Fruit fly (Drosophila melanogaster) whole organism, embryonic: ENCODE data around the gene nmdyn-D6.

ENCODE experiments used
- Atf-2 ChIP-seq: fragments of 200-800 bp; sonication (Bioruptor generic); optimal IDR thresholded peaks from 2 replicates; lab custom pipeline; 2016; ENCODE audit warnings: missing biosample characterization, missing genetic modification characterization
- BEAF-32 ChIP-seq: fragments of 200-800 bp; sonication (Bioruptor generic); optimal IDR thresholded peaks from 3 replicates; lab custom pipeline; 2017; ENCODE audit warnings: missing biosample characterization, missing genetic modification characterization, mild to moderate bottlenecking, moderate library complexity, missing genetic modification reagents
- Bdp1 ChIP-seq: fragments of 200-800 bp; sonication (Bioruptor generic); optimal IDR thresholded peaks from 3 replicates; lab custom pipeline; 2016; ENCODE audit warnings: missing biosample characterization, missing genetic modification characterization
- CG10979 ChIP-seq: fragments of 200-800 bp; sonication (Bioruptor generic); optimal IDR thresholded peaks from 2 replicates; lab custom pipeline; 2018; ENCODE audit warnings: missing biosample characterization, mild to moderate bottlenecking, missing genetic modification characterization, moderate library complexity
- CG11093 ChIP-seq: fragments of 200-800 bp; sonication (Bioruptor generic); IDR thresholded peaks from 3 replicates; pipeline ENCODE4 v1.3.6; 2022; ENCODE audit warnings: missing biosample characterization, missing genetic modification characterization
- CG11504 ChIP-seq: fragments of 200-800 bp; sonication (Bioruptor generic); optimal IDR thresholded peaks from 3 replicates; lab custom pipeline; 2019; ENCODE audit warnings: missing biosample characterization, mild to moderate bottlenecking, missing genetic modification characterization, moderate library complexity
- CG11696 ChIP-seq: fragments of 200-800 bp; sonication (Bioruptor generic); IDR thresholded peaks from 2 replicates; pipeline ENCODE4 v1.3.6; 2022; ENCODE audit warnings: missing biosample characterization, missing genetic modification characterization
- CG12071 ChIP-seq: fragments of 200-800 bp; sonication (Bioruptor generic); optimal IDR thresholded peaks from 3 replicates; lab custom pipeline; 2018; ENCODE audit warnings: missing biosample characterization, mild to moderate bottlenecking, missing genetic modification characterization
- CG1233 ChIP-seq: fragments of 200-800 bp; sonication (Bioruptor generic); optimal IDR thresholded peaks from 4 replicates; lab custom pipeline; 2018; ENCODE audit warnings: missing biosample characterization, mild to moderate bottlenecking, missing genetic modification characterization
- CG12769 ChIP-seq: fragments of 200-800 bp; sonication (Bioruptor generic); optimal IDR thresholded peaks from 2 replicates; lab custom pipeline; 2019; ENCODE audit warnings: missing biosample characterization, mild to moderate bottlenecking, missing genetic modification characterization, moderate library complexity
- CG13775 ChIP-seq: fragments of 200-800 bp; sonication (Bioruptor generic); optimal IDR thresholded peaks from 3 replicates; lab custom pipeline; 2017; ENCODE audit warnings: missing biosample characterization, mild to moderate bottlenecking, missing genetic modification characterization
- CG14014 ChIP-seq: fragments of 200-800 bp; sonication (Bioruptor generic); IDR thresholded peaks from 2 replicates; pipeline ENCODE4 v1.3.6; 2022; ENCODE audit warnings: missing biosample characterization, missing genetic modification characterization
- CG17361 ChIP-seq: fragments of 200-800 bp; sonication (Bioruptor generic); IDR thresholded peaks from 3 replicates; pipeline ENCODE4 v1.3.6; 2022; ENCODE audit warnings: missing biosample characterization, missing genetic modification characterization
- CG17802 ChIP-seq: fragments of 200-800 bp; sonication (Bioruptor generic); optimal IDR thresholded peaks from 2 replicates; lab custom pipeline; 2018; ENCODE audit warnings: missing biosample characterization, mild to moderate bottlenecking, missing genetic modification characterization, moderate library complexity
- CG18011 ChIP-seq: fragments of 200-800 bp; sonication (Bioruptor generic); optimal IDR thresholded peaks from 2 replicates; lab custom pipeline; 2017; ENCODE audit warnings: missing biosample characterization, missing genetic modification characterization, mild to moderate bottlenecking, moderate library complexity, missing genotype
- CG18599 ChIP-seq: fragments of 200-800 bp; sonication (Bioruptor generic); optimal IDR thresholded peaks from 3 replicates; lab custom pipeline; 2017; ENCODE audit warnings: missing biosample characterization, missing genetic modification characterization, mild to moderate bottlenecking, moderate library complexity, missing genetic modification reagents
- CG18764 ChIP-seq: fragments of 200-800 bp; sonication (Bioruptor generic); optimal IDR thresholded peaks from 3 replicates; lab custom pipeline; 2016; ENCODE audit warnings: missing biosample characterization, missing genetic modification characterization
- CG2120 ChIP-seq: fragments of 200-800 bp; sonication (Bioruptor generic); optimal IDR thresholded peaks from 3 replicates; lab custom pipeline; 2016; ENCODE audit warnings: missing biosample characterization, missing genetic modification characterization
- CG2678 ChIP-seq: fragments of 200-800 bp; sonication (Bioruptor generic); optimal IDR thresholded peaks from 3 replicates; lab custom pipeline; 2019; ENCODE audit warnings: missing biosample characterization, mild to moderate bottlenecking, missing genetic modification characterization, moderate library complexity
- CG2889 ChIP-seq: fragments of 200-800 bp; sonication (Bioruptor generic); IDR thresholded peaks from 3 replicates; pipeline ENCODE4 v1.3.6; 2022; ENCODE audit warnings: missing biosample characterization, missing genetic modification characterization
- CG31441 ChIP-seq: fragments of 200-800 bp; sonication (Bioruptor generic); IDR thresholded peaks from 2 replicates; pipeline ENCODE4 v1.3.6; 2022; ENCODE audit warnings: missing biosample characterization, missing genetic modification characterization
- CG4854 ChIP-seq: fragments of 200-800 bp; sonication (Bioruptor generic); optimal IDR thresholded peaks from 2 replicates; lab custom pipeline; 2016; ENCODE audit warnings: missing biosample characterization, missing genetic modification characterization, inconsistent platforms
- CG8290 ChIP-seq, 3 experiments: fragments of 200-800 bp; sonication (Bioruptor generic); optimal IDR thresholded peaks; 2 replicates each; lab custom pipeline; 2016 to 2019; ENCODE audit warnings: missing biosample characterization in 3 of 3, missing genetic modification characterization in 3 of 3, mild to moderate bottlenecking in 2 of 3, moderate library complexity in 1 of 3
- CG8359 ChIP-seq: fragments of 200-800 bp; sonication (Bioruptor generic); optimal IDR thresholded peaks from 2 replicates; lab custom pipeline; 2017; ENCODE audit warnings: missing biosample characterization, mild to moderate bottlenecking, missing genetic modification characterization, borderline replicate concordance
- CG8924 ChIP-seq: fragments of 200-800 bp; optimal IDR thresholded peaks from 3 replicates; lab custom pipeline; 2019; ENCODE audit warnings: missing biosample characterization, mild to moderate bottlenecking, missing genetic modification characterization, moderate library complexity
- CG9797 ChIP-seq: fragments of 200-800 bp; sonication (Bioruptor generic); optimal IDR thresholded peaks from 3 replicates; lab custom pipeline; 2018; ENCODE audit warnings: missing biosample characterization, mild to moderate bottlenecking, missing genetic modification characterization
- Dek ChIP-seq: fragments of 200-800 bp; sonication (Bioruptor generic); optimal IDR thresholded peaks from 3 replicates; lab custom pipeline; 2019; ENCODE audit warnings: missing biosample characterization, mild to moderate bottlenecking, missing genetic modification characterization, moderate library complexity
- Doc3 ChIP-seq: fragments of 200-800 bp; sonication (Bioruptor generic); IDR thresholded peaks from 3 replicates; pipeline ENCODE4 v1.3.6; 2022; ENCODE audit warnings: missing biosample characterization, missing genetic modification characterization; ENCODE audit not compliant: partially characterized antibody
- Drgx ChIP-seq: fragments of 200-800 bp; sonication (Bioruptor generic); IDR thresholded peaks from 2 replicates; pipeline ENCODE4 v1.3.6; 2022; ENCODE audit warnings: missing biosample characterization, missing genetic modification characterization
- Ets97D ChIP-seq: fragments of 200-800 bp; sonication (Bioruptor generic); optimal IDR thresholded peaks from 3 replicates; lab custom pipeline; 2016; ENCODE audit warnings: missing biosample characterization, missing genetic modification characterization
- Fer1 ChIP-seq: fragments of 200-800 bp; sonication (Bioruptor generic); optimal IDR thresholded peaks from 2 replicates; lab custom pipeline; 2017; ENCODE audit warnings: missing biosample characterization, mild to moderate bottlenecking, missing genetic modification characterization
- Gug ChIP-seq: fragments of 200-800 bp; sonication (Bioruptor generic); IDR thresholded peaks from 4 replicates; pipeline ENCODE4 v1.3.6; 2022; ENCODE audit warnings: missing biosample characterization, missing genetic modification characterization
- NC2β ChIP-seq: fragments of 200-800 bp; sonication (Bioruptor generic); optimal IDR thresholded peaks from 2 replicates; lab custom pipeline; 2016; ENCODE audit warnings: missing biosample characterization, missing genetic modification characterization
- Rfx ChIP-seq: fragments of 200-800 bp; sonication (Bioruptor generic); IDR thresholded peaks from 2 replicates; pipeline ENCODE4 v1.3.6; 2022; ENCODE audit warnings: missing biosample characterization, missing genetic modification characterization
- chm ChIP-seq: fragments of 200-800 bp; sonication (Bioruptor generic); IDR thresholded peaks from 2 replicates; pipeline ENCODE4 v1.3.6; 2022; ENCODE audit warnings: missing biosample characterization, missing genetic modification characterization
- dmrt11E ChIP-seq: fragments of 200-800 bp; sonication (Bioruptor generic); optimal IDR thresholded peaks from 3 replicates; lab custom pipeline; 2018; ENCODE audit warnings: missing biosample characterization, mild to moderate bottlenecking, missing genetic modification characterization, moderate library complexity
- gem ChIP-seq: fragments of 200-800 bp; sonication (Bioruptor generic); optimal IDR thresholded peaks from 2 replicates; lab custom pipeline; 2019; ENCODE audit warnings: missing biosample characterization, mild to moderate bottlenecking, missing genetic modification characterization, moderate library complexity
- gsb ChIP-seq: fragments of 200-800 bp; sonication (Bioruptor generic); IDR thresholded peaks from 2 replicates; pipeline ENCODE4 v1.3.6; 2022; ENCODE audit warnings: missing biosample characterization, missing genetic modification characterization
- hb ChIP-seq: fragments of 200-800 bp; sonication (Bioruptor generic); IDR thresholded peaks from 3 replicates; pipeline ENCODE4 v1.3.6; 2022; ENCODE audit warnings: missing biosample characterization, missing genetic modification characterization; ENCODE audit not compliant: partially characterized antibody
- ind ChIP-seq: fragments of 200-800 bp; sonication (Bioruptor generic); optimal IDR thresholded peaks from 3 replicates; lab custom pipeline; 2016; ENCODE audit warnings: missing biosample characterization, missing genetic modification characterization
- lmd ChIP-seq: fragments of 200-800 bp; sonication (Bioruptor generic); IDR thresholded peaks from 2 replicates; pipeline ENCODE4 v1.3.6; 2022; ENCODE audit warnings: missing biosample characterization, missing genetic modification characterization
- oc ChIP-seq: fragments of 200-800 bp; sonication (Bioruptor generic); optimal IDR thresholded peaks from 2 replicates; lab custom pipeline; 2018; ENCODE audit warnings: missing biosample characterization, mild to moderate bottlenecking, missing genetic modification characterization, moderate library complexity
- pfk ChIP-seq: fragments of 200-800 bp; sonication (Bioruptor generic); optimal IDR thresholded peaks from 2 replicates; lab custom pipeline; 2018; ENCODE audit warnings: missing biosample characterization, mild to moderate bottlenecking, missing genetic modification characterization, moderate library complexity
- pho ChIP-seq: fragments of 200-800 bp; sonication (Bioruptor generic); optimal IDR thresholded peaks from 2 replicates; lab custom pipeline; 2016; ENCODE audit warnings: missing biosample characterization, missing genetic modification characterization
- phol ChIP-seq: fragments of 200-800 bp; sonication (Bioruptor generic); optimal IDR thresholded peaks from 3 replicates; lab custom pipeline; 2018; ENCODE audit warnings: missing biosample characterization, mild to moderate bottlenecking, missing genetic modification characterization, moderate library complexity
- row ChIP-seq: fragments of 200-800 bp; sonication (Bioruptor generic); IDR thresholded peaks from 3 replicates; pipeline ENCODE4 v1.3.6; 2022; ENCODE audit warnings: missing biosample characterization, missing genetic modification characterization
- stc ChIP-seq: fragments of 200-800 bp; sonication (Bioruptor generic); IDR thresholded peaks from 2 replicates; pipeline ENCODE4 v1.3.6; 2022; ENCODE audit warnings: missing biosample characterization, missing genetic modification characterization

nmdyn-D6 gene

dm6 chrX:14582784-14583699 is at the start of gene nmdyn-D6, which contains the start of gene mRpS25 (continued):
- TF ChIP-seq NC2β (GFP tag; lab: Kevin White, UChicago): no peak
- TF ChIP-seq Dek: no peak
- no peak for TF ChIP-seq Fer1 (GFP tag; lab: Kevin White, UChicago)
- peak; percentile 42 for TF ChIP-seq CG17802 (tag; lab: Kevin White, UChicago)
- no peak for TF ChIP-seq oc (tag; lab: Kevin White, UChicago)
- no peak for TF ChIP-seq Gug (GFP tag; lab: Robert Waterston, UW)
- 0 out of 3 replicates have a peak, but pooled peaks have one; percentile 36 for TF ChIP-seq Doc3 (GFP tag; lab: Robert Waterston, UW)
- TF ChIP-seq CG11696 (GFP tag; lab: Robert Waterston, UW): no peak
- TF ChIP-seq CG1233 (GFP tag; lab: Kevin White, UChicago): no peak
- peak; percentile 58 for TF ChIP-seq gem (tag; lab: Kevin White, UChicago)
- TF ChIP-seq CG11093: no peak
- peak; percentile 4 for TF ChIP-seq Atf-2
- TF ChIP-seq pho (GFP tag; lab: Kevin White, UChicago): peak; percentile 7
- no peak for TF ChIP-seq stc (GFP tag; lab: Robert Waterston, UW)
- TF ChIP-seq gsb (GFP tag; lab: Robert Waterston, UW): no peak
- TF ChIP-seq CG11504 (tag; lab: Kevin White, UChicago): peak; percentile 50
- 0 out of 3 replicates have a peak, but pooled peaks have one; percentile 40 for TF ChIP-seq hb (GFP tag; lab: Robert Waterston, UW)
- peak; percentile 63 for TF ChIP-seq row
- no peak for TF ChIP-seq CG12071 (GFP tag; lab: Kevin White, UChicago)
- TF ChIP-seq CG2889 (GFP tag; lab: Robert Waterston, UW): no peak
- TF ChIP-seq CG17361 (GFP tag; lab: Robert Waterston, UW): peak; percentile 72; the same call in 2 of the 3 replicates
- peak; percentile 32 for TF ChIP-seq CG13775
- TF ChIP-seq CG8359 (GFP tag; lab: Kevin White, UChicago): no peak
- TF ChIP-seq Rfx: peak; percentile 66
- TF ChIP-seq pfk (GFP tag; lab: Kevin White, UChicago): no peak
- peak; percentile 5 for TF ChIP-seq CG8924 (tag; lab: Kevin White, UChicago)
- no peak for TF ChIP-seq CG18011
- no peak for TF ChIP-seq CG18599 (GFP tag; lab: Kevin White, UChicago)
- TF ChIP-seq dmrt11E (tag; lab: Kevin White, UChicago): peak; percentile 53
- TF ChIP-seq lmd (GFP tag; lab: Robert Waterston, UW): peak; percentile 48; the same call in 1 of the 2 replicates
- peak; percentile 50 for TF ChIP-seq CG2678 (tag; lab: Kevin White, UChicago)
- peak; percentile 28 for TF ChIP-seq CG8290 (GFP tag; optimal IDR thresholded peaks at IDR 0.05; lab: Kevin White, UChicago)
- no peak for TF ChIP-seq CG8290 (tag; optimal IDR thresholded peaks at IDR 0.05; lab: Kevin White, UChicago)
- peak; percentile 33 for TF ChIP-seq ind (GFP tag; lab: Kevin White, UChicago)
- 0 out of 2 replicates have a peak, but pooled peaks have one; percentile 19 for TF ChIP-seq CG14014 (GFP tag; lab: Robert Waterston, UW)
- no peak for TF ChIP-seq Ets97D (GFP tag; lab: Kevin White, UChicago)
- TF ChIP-seq Bdp1: no peak
- TF ChIP-seq phol (tag; lab: Kevin White, UChicago): peak; percentile 56
- TF ChIP-seq Drgx (GFP tag; lab: Robert Waterston, UW): 0 out of 2 replicates have a peak, but pooled peaks have one; percentile 27
- peak; percentile 43 for TF ChIP-seq CG2120 (GFP tag; lab: Kevin White, UChicago)
- TF ChIP-seq CG4854 (GFP tag; lab: Kevin White, UChicago): no peak
- TF ChIP-seq CG9797 (GFP tag; lab: Kevin White, UChicago): no peak
- no peak for TF ChIP-seq CG18764 (GFP tag; lab: Kevin White, UChicago)
- TF ChIP-seq chm: no peak
- TF ChIP-seq BEAF-32 (GFP tag; lab: Kevin White, UChicago): peak; percentile 66
- TF ChIP-seq CG31441: peak; percentile 21; the same call in 1 of the 2 replicates
- no peak for TF ChIP-seq CG12769 (tag; lab: Kevin White, UChicago)
- peak; percentile 3 for TF ChIP-seq CG10979 (tag; lab: Kevin White, UChicago)
